Fruit fly (Drosophila melanogaster): Measurements from ENCODE around the gene w-cup.

The w-cup gene

DNA sequence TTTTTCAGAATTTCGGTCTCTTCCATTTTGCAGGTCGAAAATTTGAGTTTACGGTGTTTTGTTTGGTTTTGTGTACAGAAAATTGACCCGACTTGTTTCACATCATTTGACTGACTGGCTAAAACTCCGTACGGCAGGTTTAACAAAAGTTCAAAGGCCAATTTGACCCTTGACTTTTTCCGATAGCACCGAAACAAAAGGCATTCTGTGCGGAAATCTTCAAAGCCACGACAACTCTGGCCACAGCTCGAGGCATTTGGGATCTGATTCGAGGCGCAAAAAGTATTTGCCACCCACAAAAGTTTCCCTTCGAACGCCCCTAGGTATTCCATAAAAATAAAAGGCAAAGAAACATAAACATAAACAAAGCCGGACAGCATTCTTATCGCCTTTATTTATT, at the start of gene w-cup:
Gene w-cup, minus strand, starts transcription at position 101 of the 400 bp plus-strand sequence.
- TF ChIP-seq pad (GFP tag; optimal IDR thresholded peaks at IDR 0.05) (no peak), CG7045 (GFP tag; optimal IDR thresholded peaks at IDR 0.05) (no peak), CG12768 (GFP tag; optimal IDR thresholded peaks at IDR 0.05) (no peak), tj (GFP tag; optimal IDR thresholded peaks at IDR 0.05) (no peak)

DNA sequence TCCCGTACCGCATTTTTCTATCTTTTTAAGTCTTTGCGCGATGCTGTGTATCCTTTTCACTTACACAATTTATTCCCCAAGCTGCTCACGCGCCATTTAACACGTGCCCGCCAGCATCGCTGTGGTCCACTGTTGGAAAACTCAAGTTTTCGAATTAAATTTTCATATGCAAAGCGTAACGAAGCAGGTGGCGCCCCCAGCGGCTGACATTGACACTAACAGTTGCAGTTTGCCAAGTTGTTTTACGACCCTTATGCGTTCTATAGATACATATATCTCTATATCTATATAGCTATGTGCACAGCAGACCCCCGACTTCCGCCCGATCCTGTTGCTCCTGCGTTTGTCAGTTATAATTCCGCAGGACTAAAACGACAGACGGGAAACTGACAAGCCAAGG, 48.3 kb upstream of the w-cup start:
- TF ChIP-seq pad (GFP tag; optimal IDR thresholded peaks at IDR 0.05) (no peak), CG1620 (GFP tag; optimal IDR thresholded peaks at IDR 0.05) (no peak), Hr96 (GFP tag; optimal IDR thresholded peaks at IDR 0.05) (no peak), CG5204 (GFP tag; optimal IDR thresholded peaks at IDR 0.05) (no peak), Crg-1 (GFP tag; optimal IDR thresholded peaks at IDR 0.05) (no peak)

DNA sequence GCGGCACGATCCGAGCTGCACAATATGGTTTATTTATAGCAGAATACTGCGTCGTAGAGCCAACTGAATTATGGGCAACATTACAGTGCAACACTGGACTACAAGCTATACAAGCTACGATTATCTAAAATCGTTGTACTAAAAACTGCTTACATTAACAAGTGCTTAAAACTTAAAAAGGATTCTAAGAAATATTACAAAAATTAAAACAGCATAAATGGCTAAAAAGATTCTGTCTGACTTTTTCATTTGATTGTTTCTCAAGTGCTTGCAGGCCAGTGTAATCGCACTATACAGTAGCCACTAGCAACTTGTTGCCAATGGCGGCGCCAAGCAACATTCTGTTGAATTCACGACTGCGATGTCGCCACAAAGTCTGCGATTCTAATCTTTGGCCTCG, 39.2 kb upstream of the w-cup start:
- TF ChIP-seq pad (GFP tag; optimal IDR thresholded peaks at IDR 0.05) (no peak), CG11617 (GFP tag; optimal IDR thresholded peaks at IDR 0.05) (no peak), CG7101 (tag; optimal IDR thresholded peaks at IDR 0.05) (no peak), bab1 (GFP tag; optimal IDR thresholded peaks at IDR 0.05) (no peak), CG1620 (GFP tag; optimal IDR thresholded peaks at IDR 0.05) (no peak), Hr96 (GFP tag; optimal IDR thresholded peaks at IDR 0.05) (no peak), CG12768 (GFP tag; optimal IDR thresholded peaks at IDR 0.05) (no peak)

DNA sequence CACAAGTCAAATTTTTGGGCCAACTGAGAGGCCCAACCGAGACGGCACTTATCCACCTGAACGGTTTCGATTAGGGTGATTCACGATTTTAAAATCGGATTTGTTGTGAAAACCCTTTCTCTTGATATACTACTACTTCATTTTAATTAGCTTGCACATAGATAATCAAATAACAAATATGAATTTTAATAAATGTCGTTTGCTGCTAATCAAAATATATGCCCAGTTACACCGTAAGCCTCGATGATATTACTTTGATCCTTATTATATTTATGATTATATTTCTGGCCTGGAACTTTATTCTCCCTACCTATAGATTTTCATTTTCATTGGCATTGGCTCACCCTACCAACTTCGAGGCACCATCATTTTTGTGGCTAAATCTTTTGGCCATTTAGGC, 38.3 kb upstream of the w-cup start:
- TF ChIP-seq CG5204 (GFP tag; optimal IDR thresholded peaks at IDR 0.05), result no peak
- no peak for TF ChIP-seq toe (GFP tag; optimal IDR thresholded peaks at IDR 0.05)
- TF ChIP-seq kay (GFP tag; ENCODE audit: borderline replicate concordance), result no peak
- TF ChIP-seq CG11617 (GFP tag; optimal IDR thresholded peaks at IDR 0.05), result no peak
- no peak for TF ChIP-seq CG33017 (tag; optimal IDR thresholded peaks at IDR 0.05)
- no peak for TF ChIP-seq ovo (GFP tag; optimal IDR thresholded peaks at IDR 0.05)
- TF ChIP-seq CG7101 (tag; optimal IDR thresholded peaks at IDR 0.05), result no peak
- TF ChIP-seq pad (GFP tag; optimal IDR thresholded peaks at IDR 0.05), result no peak
- TF ChIP-seq Clk (GFP tag; optimal IDR thresholded peaks at IDR 0.05), result no peak
- TF ChIP-seq CG14711 (tag; optimal IDR thresholded peaks at IDR 0.05), result no peak

DNA sequence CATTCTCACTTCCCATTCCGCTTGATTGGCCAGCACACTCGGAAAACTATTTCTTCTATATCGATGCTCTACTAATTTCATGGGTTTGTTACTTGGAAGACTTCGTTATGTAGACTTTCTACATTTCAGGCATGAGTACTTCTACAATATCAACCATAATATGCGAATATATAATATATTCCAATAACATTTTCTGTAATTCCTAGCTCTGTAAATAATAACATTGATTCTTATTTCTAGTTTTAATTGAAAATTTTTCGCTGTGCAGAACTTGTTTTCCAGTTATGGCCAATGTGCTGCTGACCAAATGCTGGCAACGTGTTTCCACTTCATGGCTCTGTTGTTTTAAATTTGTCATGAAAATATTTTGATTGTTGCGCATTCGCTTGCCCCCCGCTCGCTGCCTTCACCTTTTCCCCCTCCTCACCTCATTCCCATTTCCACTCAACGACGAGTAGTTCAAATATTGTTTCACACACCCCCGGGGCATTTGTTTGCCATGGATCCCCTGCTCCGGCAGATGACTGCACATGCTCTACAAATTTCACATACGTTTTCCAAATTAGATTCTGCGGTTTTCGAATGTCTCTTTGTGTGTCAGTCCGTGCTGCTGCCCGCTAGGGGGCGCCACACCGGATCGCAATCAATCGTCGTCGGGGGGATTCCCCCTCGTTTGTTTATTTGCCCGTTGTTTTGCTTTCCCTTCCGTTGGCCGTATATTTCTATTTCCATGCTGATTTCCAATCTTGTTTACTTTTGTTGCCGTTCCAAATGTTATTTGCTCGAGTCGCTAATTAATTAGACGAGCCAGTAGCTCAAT, 37.3 kb upstream of the w-cup start:
- TF ChIP-seq Clk (GFP tag; optimal IDR thresholded peaks at IDR 0.05), result no peak
- peak; percentile 4 for TF ChIP-seq kay (GFP tag; ENCODE audit: borderline replicate concordance)
- no peak for TF ChIP-seq tj (GFP tag; optimal IDR thresholded peaks at IDR 0.05)

DNA sequence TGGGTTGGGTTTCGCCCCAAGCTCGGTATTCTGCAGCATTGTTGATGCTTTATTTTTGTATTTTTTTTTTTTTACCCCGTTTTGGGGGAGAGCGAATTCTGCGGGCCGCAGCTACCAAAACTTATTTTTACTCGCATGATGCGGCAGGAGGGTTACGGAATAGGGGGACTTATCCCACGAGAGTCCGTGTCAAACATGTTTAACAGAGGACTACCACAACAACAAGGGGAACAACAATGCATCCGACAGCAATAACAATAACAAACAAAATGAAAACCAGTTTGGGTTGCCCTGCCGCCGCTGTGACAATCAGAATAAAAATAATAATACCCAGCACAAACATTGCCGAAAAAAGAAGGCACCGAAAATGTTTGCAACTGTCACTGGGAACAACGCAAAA, 35.5 kb upstream of the w-cup start:
- no peak for TF ChIP-seq CG33017 (tag; optimal IDR thresholded peaks at IDR 0.05)
- TF ChIP-seq kay (GFP tag; ENCODE audit: borderline replicate concordance), result no peak
- TF ChIP-seq CG5204 (GFP tag; optimal IDR thresholded peaks at IDR 0.05), result no peak

DNA sequence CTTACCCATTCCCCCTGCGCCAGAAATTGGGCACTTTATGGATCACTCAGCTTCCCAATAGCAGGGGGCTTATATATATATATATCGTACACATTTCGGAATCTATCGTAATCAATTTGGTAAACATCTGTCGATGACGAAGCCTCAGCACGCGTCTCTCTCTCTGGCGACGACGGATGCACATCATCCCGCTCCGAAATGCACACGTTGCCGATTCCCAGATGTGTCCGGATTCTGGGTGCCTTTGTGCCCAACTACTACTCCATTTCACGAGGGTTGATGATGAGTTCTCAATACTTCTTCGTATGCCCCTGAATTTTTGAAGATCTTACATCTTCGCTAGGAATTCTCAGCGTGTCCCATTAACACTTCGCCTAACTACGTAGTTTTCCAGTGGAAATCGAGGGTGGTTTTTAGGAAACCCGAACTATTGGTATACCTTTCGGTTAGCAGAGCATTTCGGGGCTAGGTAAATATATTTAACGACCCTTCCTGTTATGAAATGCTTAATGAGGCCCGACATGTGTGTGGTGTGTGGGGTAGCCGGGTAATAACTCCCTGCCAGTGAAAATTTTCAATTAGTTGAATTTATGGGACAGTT, 31.2 kb upstream of the w-cup start:
- TF ChIP-seq Mnt (GFP tag; optimal IDR thresholded peaks at IDR 0.05), result no peak
- TF ChIP-seq Hr96 (GFP tag; optimal IDR thresholded peaks at IDR 0.05), result no peak
- no peak for TF ChIP-seq CG1620 (GFP tag; optimal IDR thresholded peaks at IDR 0.05)
- no peak for TF ChIP-seq ovo (GFP tag; optimal IDR thresholded peaks at IDR 0.05)
- TF ChIP-seq Clk (GFP tag; optimal IDR thresholded peaks at IDR 0.05), result no peak
- TF ChIP-seq cic (GFP tag; optimal IDR thresholded peaks at IDR 0.05), result no peak
- no peak for TF ChIP-seq Crg-1 (GFP tag; optimal IDR thresholded peaks at IDR 0.05)

DNA sequence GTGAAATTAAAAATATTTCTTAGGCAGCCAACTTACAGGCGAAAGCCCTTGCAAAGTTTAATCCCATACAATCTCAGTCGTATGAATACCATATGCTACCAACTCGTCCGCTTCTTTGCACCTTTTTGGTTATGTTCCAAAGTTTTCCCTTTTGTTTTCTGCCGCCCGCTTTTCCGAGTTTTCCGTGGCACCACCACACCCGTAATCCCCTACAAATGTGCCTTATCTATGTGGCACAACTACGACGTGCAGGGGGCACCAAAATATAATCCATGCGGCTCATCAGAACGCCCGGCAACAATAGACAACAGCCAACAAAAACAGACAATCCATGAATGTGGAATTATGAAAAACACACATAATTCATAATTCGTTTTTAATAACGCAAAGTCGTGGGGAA, 30.1 kb upstream of the w-cup start:
- no peak for TF ChIP-seq CG11617 (GFP tag; optimal IDR thresholded peaks at IDR 0.05)
- TF ChIP-seq cnc (optimal IDR thresholded peaks at IDR 0.05), result no peak
- TF ChIP-seq CG7045 (GFP tag; optimal IDR thresholded peaks at IDR 0.05), result no peak
- TF ChIP-seq pad (GFP tag; optimal IDR thresholded peaks at IDR 0.05), result no peak

Data from whole organism, adult.